Worm (Caenorhabditis elegans) whole organism, L4/young adult: ENCODE data around the gene iars-1.

Experiments
- W03F9.2 ChIP-seq: fragments of 150-350 bp; optimal IDR thresholded peaks from 2 replicates; lab custom pipeline; 2014; ENCODE audit warnings: missing biosample characterization, missing genetic modification characterization
- dao-5 ChIP-seq: sonication (generic microtip); optimal IDR thresholded peaks from 2 replicates; lab custom pipeline; 2016; ENCODE audit warnings: missing genotype, missing genetic modification characterization, moderate library complexity, missing compliant biosample characterization
- him-1 ChIP-seq: sonication (generic microtip); optimal IDR thresholded peaks from 2 replicates; lab custom pipeline; 2016; ENCODE audit warnings: missing genotype, missing genetic modification reagents, missing genetic modification characterization, missing compliant biosample characterization

The iars-1 gene

DNA sequence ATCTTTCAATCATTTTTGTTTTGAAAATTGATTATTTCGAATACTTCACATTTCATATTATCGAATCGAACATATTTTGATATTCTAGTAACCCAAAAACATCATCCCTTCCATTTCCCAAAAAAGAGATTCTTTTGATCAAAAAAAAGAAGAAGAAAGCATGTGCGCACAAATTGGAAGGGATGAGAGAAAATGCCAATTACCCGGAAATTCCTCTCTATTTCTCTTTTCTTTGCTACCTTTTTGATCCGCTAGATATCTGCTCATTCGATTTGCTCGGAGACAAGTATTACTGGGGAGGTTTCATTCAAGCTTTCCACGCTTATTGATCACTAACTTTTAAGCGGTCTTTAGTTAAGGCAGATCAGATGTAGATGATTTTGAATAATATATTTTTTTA, 28.4 kb downstream of the iars-1 start:
- TF ChIP-seq W03F9.2 (tag; lab: Kevin White, UChicago) (no peak), him-1 (tag; lab: Kevin White, UChicago) (peak; percentile 1)

DNA sequence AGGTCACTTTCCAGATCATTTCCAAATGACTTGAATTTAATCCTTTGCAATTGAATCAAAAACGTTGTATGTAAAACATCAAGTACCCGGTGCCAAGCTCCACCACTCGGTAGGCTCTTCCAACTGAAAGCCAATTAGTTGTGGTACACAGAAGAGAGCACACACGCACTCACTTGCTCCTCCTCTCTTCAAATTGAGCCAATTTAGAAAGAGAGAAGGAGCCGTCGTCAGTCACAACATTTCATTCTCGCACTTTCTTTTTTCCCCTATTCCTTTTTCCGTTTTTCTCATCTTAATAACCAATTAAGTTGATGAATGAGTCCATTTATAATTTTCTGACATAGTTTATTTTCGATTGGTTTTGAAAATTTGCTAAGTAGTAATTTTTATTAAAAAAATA, 29.8 kb downstream of the iars-1 start:
- TF ChIP-seq him-1 (tag; lab: Kevin White, UChicago) (no peak), W03F9.2 (tag; lab: Kevin White, UChicago) (no peak), dao-5 (tag; lab: Kevin White, UChicago) (no peak)

DNA sequence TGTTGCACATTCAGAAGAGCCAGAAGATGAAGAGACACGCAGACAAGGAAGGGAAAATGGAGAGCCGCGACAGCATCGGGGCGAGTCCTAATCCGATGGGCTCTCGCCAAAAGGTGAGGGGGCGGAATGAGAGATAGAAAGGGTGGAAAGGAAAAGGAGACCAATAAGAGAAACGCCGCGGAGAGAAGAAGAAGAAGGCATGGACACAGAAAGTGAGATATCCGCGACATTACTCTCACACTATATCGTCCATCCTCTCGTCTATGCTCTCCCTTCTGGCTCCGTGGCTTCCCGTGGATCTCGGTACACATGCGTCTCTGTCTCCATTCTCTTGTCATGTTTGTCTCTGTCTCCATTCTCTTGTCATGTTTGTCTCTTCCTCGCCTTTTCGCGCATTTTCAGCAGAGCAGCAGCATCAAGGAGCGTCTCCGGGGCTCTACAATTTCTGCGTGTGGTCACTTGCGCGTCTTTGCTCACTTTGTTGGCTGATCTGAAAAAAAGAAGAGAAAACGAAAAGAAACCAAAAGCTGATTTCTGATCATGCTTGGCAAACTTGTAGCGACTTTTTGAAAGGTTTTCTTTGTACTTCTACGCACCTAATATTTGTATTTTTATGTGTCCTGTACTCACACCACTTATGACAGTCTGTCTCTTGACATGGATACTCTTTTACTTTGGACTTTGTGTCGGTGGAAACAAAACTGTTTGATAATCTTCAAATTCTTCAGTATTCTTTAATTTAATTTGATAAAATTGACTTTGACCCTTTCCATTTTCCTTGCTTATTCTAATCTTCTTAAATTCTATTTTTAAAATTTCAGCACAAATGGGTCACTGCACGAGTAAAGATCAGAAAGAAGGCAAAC, 35.0 kb downstream of the iars-1 start, which contains the start of gene gpa-7:
TSS of gene gpa-7 (plus strand) at position 816 of the 866 bp plus-strand sequence.
- TF ChIP-seq him-1 (tag; lab: Kevin White, UChicago) = peak; percentile 80
- TF ChIP-seq W03F9.2 (tag; lab: Kevin White, UChicago) = no peak
- TF ChIP-seq dao-5 (tag; lab: Kevin White, UChicago) = no peak

DNA sequence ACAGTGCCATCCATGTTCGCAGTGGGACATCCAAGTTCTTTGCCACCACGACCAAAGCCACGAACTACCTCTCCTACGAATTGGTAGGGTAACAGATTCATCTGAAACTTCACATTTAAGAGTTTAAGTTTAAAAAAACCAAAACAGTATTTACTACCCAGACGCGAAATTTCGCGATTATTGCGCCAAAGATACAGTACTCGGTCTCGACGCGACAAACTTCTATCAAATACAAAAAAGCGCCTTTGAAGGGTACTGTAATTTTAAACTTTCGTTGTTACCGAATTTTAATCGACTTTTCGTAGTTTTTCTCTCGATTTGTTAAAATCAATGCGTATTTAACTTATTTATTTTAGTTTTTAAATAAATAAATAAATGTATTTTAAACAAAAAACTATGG, 41.0 kb downstream of the iars-1 start, which contains the start of gene rfk-1:
TSS of gene rfk-1 (minus strand) at position 101 of the 400 bp plus-strand sequence.
- no peak for TF ChIP-seq him-1 (tag; lab: Kevin White, UChicago)

DNA sequence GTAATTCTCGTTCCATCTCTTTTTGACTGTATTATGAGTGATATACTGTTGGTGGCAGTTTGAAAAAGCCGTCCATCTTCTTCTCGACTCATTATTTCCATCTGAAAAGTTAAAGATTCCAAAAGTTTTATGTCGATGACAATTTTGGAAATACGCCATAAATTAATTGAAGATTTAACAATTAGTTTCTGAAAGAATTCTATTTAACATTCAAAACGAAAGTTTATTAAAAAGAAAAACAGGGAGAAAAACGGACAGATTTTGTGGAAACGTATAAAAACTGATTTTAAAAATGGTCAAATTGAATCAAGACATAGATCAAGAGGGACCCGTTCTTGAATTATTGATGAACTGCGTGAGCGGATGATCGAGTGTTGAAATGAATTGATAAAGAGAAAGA, 45.4 kb downstream of the iars-1 start, which contains the start of gene R10H10.7:
TSS of gene R10H10.7 (minus strand) at position 101 of the 400 bp plus-strand sequence.
- no peak for TF ChIP-seq W03F9.2 (tag; lab: Kevin White, UChicago)
- TF ChIP-seq dao-5 (tag; lab: Kevin White, UChicago) = no peak
- no peak for TF ChIP-seq him-1 (tag; lab: Kevin White, UChicago)

DNA sequence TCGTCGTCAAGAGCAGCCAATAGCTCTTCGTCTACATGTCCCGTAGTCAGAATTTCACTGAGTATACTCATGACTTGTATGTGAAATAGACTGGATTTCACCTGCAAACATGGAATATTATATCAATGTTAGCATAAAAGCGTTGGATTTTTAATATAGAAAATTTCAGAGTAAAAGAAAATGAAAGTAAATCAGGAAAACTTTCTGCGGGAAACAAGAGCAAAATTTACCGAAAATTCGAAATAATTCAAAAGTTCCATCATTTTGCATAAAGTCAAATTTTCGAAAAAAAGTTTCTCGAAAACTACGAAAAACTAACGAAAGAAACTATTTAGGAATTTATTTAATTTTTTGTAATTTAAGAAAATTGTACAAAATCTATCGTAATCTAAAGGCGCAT, 49.4 kb downstream of the iars-1 start, which contains the start of gene F13B12.6:
TSS of gene F13B12.6 (minus strand) at position 101 of the 400 bp plus-strand sequence.
- TF ChIP-seq dao-5 (tag; lab: Kevin White, UChicago) (no peak), W03F9.2 (tag; lab: Kevin White, UChicago) (no peak)

DNA sequence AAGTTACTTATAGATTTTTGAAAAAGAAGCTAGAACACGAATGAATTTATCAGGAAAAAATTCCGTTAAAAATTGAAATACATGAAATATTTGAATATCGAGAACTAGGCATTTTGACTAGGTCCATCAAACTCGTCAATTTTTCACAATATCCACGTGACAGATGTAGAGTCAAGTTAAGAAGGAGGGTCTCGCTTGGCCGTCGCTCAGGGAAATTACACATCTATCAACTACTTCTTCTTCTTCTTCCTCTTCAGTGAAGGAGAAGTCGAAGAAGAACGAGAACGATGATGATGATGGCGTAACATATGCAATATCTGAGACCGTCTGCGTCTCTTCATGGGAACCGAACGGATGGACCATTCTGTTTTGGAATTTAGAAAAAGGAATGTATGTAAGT, 51.5 kb downstream of the iars-1 start:
- TF ChIP-seq W03F9.2 (tag; lab: Kevin White, UChicago) (no peak), dao-5 (tag; lab: Kevin White, UChicago) (no peak), him-1 (tag; lab: Kevin White, UChicago) (no peak)

DNA sequence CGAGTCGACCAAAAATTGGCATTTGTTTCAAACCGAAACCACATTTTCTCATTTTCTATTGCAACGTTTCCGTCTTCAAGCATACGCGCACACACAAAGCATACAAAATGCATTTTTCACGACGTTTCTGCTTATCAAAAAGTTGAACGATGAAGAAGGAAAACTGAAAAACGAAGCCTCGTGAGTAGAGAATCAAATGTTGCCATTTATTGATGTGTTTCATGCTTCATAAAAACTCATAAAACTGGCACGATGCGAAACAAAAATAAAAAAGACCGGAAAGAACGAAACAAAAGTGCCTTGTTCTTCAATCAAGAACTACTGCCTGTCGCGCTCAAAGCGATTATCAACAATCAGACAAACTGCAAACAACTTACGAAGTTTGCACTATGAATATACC, 52.0 kb downstream of the iars-1 start:
- TF ChIP-seq him-1 (tag; lab: Kevin White, UChicago) = no peak
- TF ChIP-seq dao-5 (tag; lab: Kevin White, UChicago) = no peak
- no peak for TF ChIP-seq W03F9.2 (tag; lab: Kevin White, UChicago)

DNA sequence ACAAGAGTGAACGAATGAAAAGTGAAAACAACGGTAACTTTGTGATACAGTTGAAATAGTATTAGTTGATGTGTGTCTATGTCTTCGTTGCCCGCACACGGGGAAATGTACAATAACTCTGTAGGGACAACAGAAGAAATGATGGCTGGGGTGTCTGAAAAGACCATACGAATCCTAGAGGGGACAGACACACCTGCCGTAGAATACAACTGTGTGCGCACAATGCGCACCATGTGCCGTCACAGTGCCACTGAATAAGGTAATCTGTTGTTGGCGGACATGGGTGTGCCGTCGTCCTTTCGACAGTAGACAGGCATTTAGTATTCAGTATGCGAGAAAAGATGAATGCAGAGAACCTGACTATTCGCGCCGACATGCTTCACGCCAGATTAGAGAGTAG, 52.9 kb downstream of the iars-1 start:
- TF ChIP-seq W03F9.2 (tag; lab: Kevin White, UChicago) = no peak
- TF ChIP-seq him-1 (tag; lab: Kevin White, UChicago) = no peak
- TF ChIP-seq dao-5 (tag; lab: Kevin White, UChicago) = no peak

DNA sequence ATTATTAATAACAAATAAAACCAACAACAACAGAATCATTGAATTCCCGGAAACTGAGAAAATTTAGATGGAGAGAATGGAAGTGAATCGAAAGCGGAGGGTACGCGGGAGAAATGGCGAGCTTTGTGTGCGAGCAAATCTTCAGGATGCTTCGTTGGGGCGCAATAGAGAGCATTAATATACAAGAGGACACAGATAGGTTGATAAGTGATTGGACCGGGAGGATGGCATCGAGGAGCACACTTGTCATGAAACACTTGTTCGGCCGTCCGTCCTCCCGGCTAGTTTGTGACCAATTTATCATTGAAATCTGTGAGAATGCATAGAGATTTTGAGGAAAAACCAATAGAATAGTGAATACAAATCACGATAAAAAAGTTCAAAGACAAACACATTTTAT, 53.8 kb downstream of the iars-1 start:
- TF ChIP-seq him-1 (tag; lab: Kevin White, UChicago) = no peak
- TF ChIP-seq dao-5 (tag; lab: Kevin White, UChicago) = no peak
- TF ChIP-seq W03F9.2 (tag; lab: Kevin White, UChicago) = no peak
